Fruit fly (Drosophila melanogaster): Measurements from ENCODE around the gene mei-P26.
A peak's percentile ranks its signal among the peaks of the same experiment; 100 is the strongest.

The mei-P26 gene

DNA sequence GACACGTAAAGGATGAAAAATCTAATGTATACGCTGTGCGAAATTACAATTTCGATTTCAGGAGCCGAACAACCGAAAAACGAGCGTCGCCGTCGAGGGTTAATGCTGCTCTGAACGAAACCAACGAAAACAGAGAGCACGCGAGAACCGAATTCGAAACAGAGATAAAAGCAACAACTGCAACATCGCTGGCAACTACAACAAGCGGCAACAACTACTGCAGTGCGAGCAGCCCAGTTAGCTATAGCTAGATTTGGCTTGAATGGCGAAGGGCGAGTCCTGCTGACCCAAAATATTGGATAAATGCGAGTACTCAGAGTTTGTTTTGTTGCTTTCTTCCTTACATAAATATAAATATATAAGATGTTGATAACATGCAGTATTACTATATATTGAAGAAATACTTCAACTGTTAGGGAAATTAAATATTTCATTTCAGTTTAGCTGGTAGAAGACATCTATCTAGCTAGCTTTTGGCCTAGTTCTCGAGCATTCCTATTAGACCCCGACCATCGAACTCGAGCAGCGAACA, 28.1 kb upstream of the mei-P26 start, which contains the start of gene fend:
Gene fend, minus strand, starts transcription at position 178 of the 532 bp plus-strand sequence.
- TF ChIP-seq CG8478 (optimal IDR thresholded peaks at IDR 0.05): no peak
- no peak for TF ChIP-seq CTCF (optimal IDR thresholded peaks at IDR 0.05)

- no peak for TF ChIP-seq CTCF (optimal IDR thresholded peaks at IDR 0.05)
- no peak for TF ChIP-seq CG8478 (optimal IDR thresholded peaks at IDR 0.05)
These were observed 26.1 kb upstream of the mei-P26 start for dm6 chrX:9136776-9137550.

- no peak for TF ChIP-seq CTCF (optimal IDR thresholded peaks at IDR 0.05)
- no peak for TF ChIP-seq CG8478 (optimal IDR thresholded peaks at IDR 0.05)
These were observed 23.9 kb upstream of the mei-P26 start for dm6 chrX:9139138-9139537.

DNA sequence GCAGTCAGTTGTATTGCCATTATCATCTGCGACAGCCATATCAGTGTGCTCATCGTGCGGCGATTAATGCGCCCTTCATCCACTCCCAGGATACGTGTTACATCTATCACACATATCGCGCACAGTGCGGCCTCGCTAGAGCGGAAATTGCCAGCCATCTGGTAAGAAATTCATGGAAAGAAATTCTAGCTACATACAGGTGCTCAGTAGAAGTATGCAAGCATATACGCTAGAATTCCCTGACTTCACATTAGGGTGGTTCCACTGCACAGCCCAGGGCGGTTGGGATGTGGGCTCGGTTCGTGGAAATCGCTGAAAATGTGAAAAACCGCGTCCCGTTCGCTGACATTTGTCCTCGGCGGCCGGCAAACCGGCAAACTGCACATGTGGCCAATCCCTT, 21.8 kb upstream of the mei-P26 start:
- TF ChIP-seq CTCF (optimal IDR thresholded peaks at IDR 0.05) (no peak), CG8478 (optimal IDR thresholded peaks at IDR 0.05) (no peak)

- TF ChIP-seq CTCF (optimal IDR thresholded peaks at IDR 0.05) (no peak), CG8478 (optimal IDR thresholded peaks at IDR 0.05) (no peak)
These were observed 20.7 kb upstream of the mei-P26 start, which contains the start of gene CG7065 for dm6 chrX:9142224-9142802. Gene CG7065, plus strand, starts transcription at chrX:9142493.

DNA sequence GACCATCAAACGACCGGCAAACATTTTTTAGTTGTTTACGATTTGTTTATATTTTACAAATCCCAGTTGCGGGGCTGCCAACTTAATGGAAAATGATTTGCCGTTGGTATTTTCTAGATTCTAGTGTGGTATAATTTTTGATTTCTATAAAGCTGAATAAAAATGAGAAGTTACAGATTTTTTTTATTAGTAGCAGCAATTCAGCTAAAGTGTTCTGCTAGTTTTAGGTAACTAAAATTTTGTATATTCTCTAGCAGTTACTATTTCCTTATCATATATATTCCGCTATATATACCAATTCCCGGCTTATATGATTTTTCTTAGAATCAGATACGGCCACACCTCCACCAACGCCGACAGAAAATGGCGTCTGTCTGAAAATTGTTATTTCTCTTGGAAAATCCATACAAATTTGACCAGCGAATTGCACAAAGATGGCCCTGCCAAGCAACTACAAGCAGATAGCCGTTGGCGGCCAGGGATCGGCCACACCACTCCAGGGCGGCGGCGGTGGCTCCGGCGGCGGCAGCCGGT, 14.0 kb upstream of the mei-P26 start, which contains the start of the genes fh and Bap111:
Gene fh, minus strand, starts transcription at position 83 of the 534 bp plus-strand sequence.
Gene Bap111, plus strand, starts transcription at position 321 of the 534 bp plus-strand sequence.
- TF ChIP-seq CTCF (optimal IDR thresholded peaks at IDR 0.05): no peak

- TF ChIP-seq CTCF (optimal IDR thresholded peaks at IDR 0.05) (peak; percentile 85 to 89), CG8478 (optimal IDR thresholded peaks at IDR 0.05) (no peak)
These were observed 10.9 kb upstream of the mei-P26 start for dm6 chrX:9152127-9152598.

DNA sequence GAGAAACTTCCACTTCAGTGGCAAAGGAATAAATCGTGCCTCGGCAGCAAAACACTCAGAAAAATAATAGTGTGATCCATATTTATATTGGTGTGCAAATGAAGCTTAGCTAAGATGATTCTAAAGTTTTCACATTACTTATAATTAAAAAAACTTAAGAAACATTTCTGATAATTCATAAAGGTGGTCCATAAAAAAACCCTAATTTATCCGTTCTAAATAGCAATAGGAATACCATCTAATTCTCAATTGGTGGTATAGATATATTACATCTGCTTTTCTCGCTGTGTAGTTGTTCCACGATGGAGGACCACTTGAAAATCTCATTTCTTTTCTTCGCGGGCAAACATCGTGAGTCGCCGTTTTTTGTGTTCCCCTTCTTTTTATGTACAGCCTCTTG, 7.9 kb upstream of the mei-P26 start:
- no peak for TF ChIP-seq CTCF (optimal IDR thresholded peaks at IDR 0.05)
- no peak for TF ChIP-seq CG8478 (optimal IDR thresholded peaks at IDR 0.05)

- TF ChIP-seq CG8478 (optimal IDR thresholded peaks at IDR 0.05): no peak
- peak in 1 of 2 experiments; percentile 16 for TF ChIP-seq CTCF (optimal IDR thresholded peaks at IDR 0.05)
These were observed 7.2 kb upstream of the mei-P26 start for dm6 chrX:9155715-9156387.

DNA sequence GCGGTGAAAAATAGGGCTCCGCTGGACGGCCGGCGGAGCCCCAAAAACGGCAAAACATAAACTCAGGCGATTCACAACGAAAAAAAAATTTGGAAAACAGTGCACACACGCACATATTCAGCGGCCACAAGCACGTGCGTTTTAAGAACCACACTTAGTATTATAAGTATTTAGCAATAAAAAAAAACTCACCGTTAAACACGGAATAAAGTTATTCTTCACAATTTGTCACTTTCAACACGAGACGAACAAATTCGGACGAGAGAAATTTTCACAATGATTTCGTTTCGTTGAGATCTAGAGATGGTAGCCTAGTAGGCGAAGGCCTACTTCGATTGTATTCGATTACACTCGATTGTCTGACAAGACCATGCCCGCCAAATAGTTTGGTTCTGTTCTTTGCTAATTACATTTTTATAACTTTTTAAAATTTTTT, 6.6 kb upstream of the mei-P26 start, which contains the start of gene His3.3B:
Gene His3.3B, minus strand, starts transcription at position 282 of the 436 bp plus-strand sequence.
- TF ChIP-seq CTCF (optimal IDR thresholded peaks at IDR 0.05) (peak in 1 of 2 experiments; percentile 32), CG8478 (optimal IDR thresholded peaks at IDR 0.05) (no peak)

- TF ChIP-seq CTCF (optimal IDR thresholded peaks at IDR 0.05) (no peak), CG8478 (optimal IDR thresholded peaks at IDR 0.05) (no peak)
These were observed 4.7 kb upstream of the mei-P26 start, which contains the start of the genes Ost48 and Dlip1 for dm6 chrX:9158366-9158765. Gene Ost48, minus strand, starts transcription at chrX:9158515. Gene Dlip1, plus strand, starts transcription at chrX:9158622.

dm6 chrX:9159736-9160135, 3.3 kb upstream of the mei-P26 start, which contains the start of gene NdufA3:
Gene NdufA3, minus strand, starts transcription at chrX:9160052.
- TF ChIP-seq CTCF (optimal IDR thresholded peaks at IDR 0.05): no peak
- TF ChIP-seq CG8478 (optimal IDR thresholded peaks at IDR 0.05): no peak

DNA sequence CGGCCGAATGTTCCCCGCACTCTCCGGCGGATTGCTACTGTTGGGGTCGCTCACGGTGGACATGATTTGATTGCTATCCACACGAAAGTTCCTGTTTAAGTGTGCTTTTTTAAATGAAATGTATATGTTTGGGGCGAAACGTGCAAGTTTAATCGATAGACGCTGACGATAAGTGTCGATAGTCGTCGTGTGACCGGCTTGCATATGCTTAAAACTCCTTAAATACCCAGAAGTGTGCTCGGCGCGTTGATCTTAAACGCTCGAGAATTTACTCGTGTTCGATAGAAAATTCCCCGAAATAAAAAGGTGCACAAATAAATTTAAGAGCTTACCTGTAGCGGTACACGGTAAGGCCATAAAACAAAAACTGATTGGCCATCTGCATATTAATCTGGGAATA, 1.1 kb upstream of the mei-P26 start, which contains the start of the genes Zpr1 and CG44532:
Gene Zpr1, minus strand, starts transcription at position 179 of the 400 bp plus-strand sequence.
Gene CG44532, plus strand, starts transcription at position 181 of the 400 bp plus-strand sequence.
- TF ChIP-seq CG8478 (optimal IDR thresholded peaks at IDR 0.05) (no peak), CTCF (optimal IDR thresholded peaks at IDR 0.05) (no peak)
